Fruit fly (Drosophila melanogaster) S2 (cell line): ENCODE results near the gene sqz.

Experiments used
- CG8478 ChIP-seq: fragments of >200 bp; optimal IDR thresholded peaks from 2 replicates; lab custom pipeline; 2018
- CTCF ChIP-seq, 2 experiments: fragments of >200 bp; optimal IDR thresholded peaks; 2 replicates each; lab custom pipeline; 2018

dm6 chr3R:19163972-19164819, at the start of gene sqz:
- TF ChIP-seq CG8478 (lab: Kevin White, UChicago) (no peak), CTCF (optimal IDR thresholded peaks at IDR 0.05; lab: Kevin White, UChicago) (no peak)
